Fruit fly (Drosophila melanogaster) Kc167 (cell line): ENCODE data around the gene CG10116.

ENCODE experiments used
- Myc ChIP-seq: fragments of >200 bp; optimal IDR thresholded peaks from 2 replicates; lab custom pipeline; 2017; ENCODE audit warnings: missing external identifiers
- Sin3A ChIP-seq: fragments of >200 bp; optimal IDR thresholded peaks from 2 replicates; lab custom pipeline; 2018; ENCODE audit warnings: missing external identifiers
- h ChIP-seq: fragments of >200 bp; optimal IDR thresholded peaks from 3 replicates; lab custom pipeline; 2018; ENCODE audit warnings: missing external identifiers
- insv ChIP-seq: fragments of >200 bp; optimal IDR thresholded peaks from 3 replicates; lab custom pipeline; 2018; ENCODE audit warnings: missing external identifiers
- psq ChIP-seq: fragments of >200 bp; optimal IDR thresholded peaks from 2 replicates; lab custom pipeline; 2017; ENCODE audit warnings: missing external identifiers
- ttk ChIP-seq: sonication (Bioruptor generic); optimal IDR thresholded peaks from 2 replicates; lab custom pipeline; 2017; ENCODE audit warnings: missing external identifiers

Gene CG10116

dm6 chr3L:13488129-13488876 lies 31.3 kb upstream of the CG10116 start:
- TF ChIP-seq Sin3A (lab: Kevin White, UChicago) (no peak), insv (lab: Kevin White, UChicago) (no peak), psq (no peak), ttk (lab: Kevin White, UChicago) (no peak), h (lab: Kevin White, UChicago) (no peak), Myc (lab: Kevin White, UChicago) (no peak)

dm6 chr3L:13486860-13487404 lies 29.9 kb upstream of the CG10116 start:
- TF ChIP-seq ttk (lab: Kevin White, UChicago) (no peak), insv (lab: Kevin White, UChicago) (no peak), Myc (lab: Kevin White, UChicago) (no peak), Sin3A (lab: Kevin White, UChicago) (no peak)

- TF ChIP-seq Myc (lab: Kevin White, UChicago) (no peak), Sin3A (lab: Kevin White, UChicago) (no peak), h (lab: Kevin White, UChicago) (no peak), psq (no peak), insv (lab: Kevin White, UChicago) (no peak), ttk (lab: Kevin White, UChicago) (no peak)
Observed at dm6 chr3L:13486041-13486859, 29.2 kb upstream of the CG10116 start, which contains the start of the genes Abp1 and Tgi. TSS of gene Abp1 (minus strand) at chr3L:13486280. TSS of gene Tgi (plus strand) at chr3L:13486797.

- TF ChIP-seq psq (no peak), Myc (lab: Kevin White, UChicago) (no peak), Sin3A (lab: Kevin White, UChicago) (no peak), ttk (lab: Kevin White, UChicago) (no peak), h (lab: Kevin White, UChicago) (no peak), insv (lab: Kevin White, UChicago) (no peak)
Observed at dm6 chr3L:13480241-13480627, 23.2 kb upstream of the CG10116 start.

dm6 chr3L:13479609-13480240 lies 22.7 kb upstream of the CG10116 start:
- TF ChIP-seq Sin3A (lab: Kevin White, UChicago) (no peak), h (lab: Kevin White, UChicago) (no peak), psq (no peak), Myc (lab: Kevin White, UChicago) (no peak), ttk (lab: Kevin White, UChicago) (no peak), insv (lab: Kevin White, UChicago) (no peak)

dm6 chr3L:13479204-13479600 lies 22.2 kb upstream of the CG10116 start:
- TF ChIP-seq Sin3A (lab: Kevin White, UChicago) = no peak
- TF ChIP-seq Myc (lab: Kevin White, UChicago) = no peak
- no peak for TF ChIP-seq ttk (lab: Kevin White, UChicago)
- no peak for TF ChIP-seq h (lab: Kevin White, UChicago)
- no peak for TF ChIP-seq psq
- TF ChIP-seq insv (lab: Kevin White, UChicago) = no peak

- TF ChIP-seq Sin3A (lab: Kevin White, UChicago) (no peak), psq (no peak), h (lab: Kevin White, UChicago) (no peak), ttk (lab: Kevin White, UChicago) (no peak), Myc (lab: Kevin White, UChicago) (no peak), insv (lab: Kevin White, UChicago) (no peak)
Observed at dm6 chr3L:13478339-13479203, 21.5 kb upstream of the CG10116 start.

- TF ChIP-seq Sin3A (lab: Kevin White, UChicago) (no peak), insv (lab: Kevin White, UChicago) (no peak), psq (no peak), Myc (lab: Kevin White, UChicago) (no peak), ttk (lab: Kevin White, UChicago) (no peak), h (lab: Kevin White, UChicago) (no peak)
Observed at dm6 chr3L:13477453-13478184, 20.6 kb upstream of the CG10116 start, which contains the start of gene stv. TSS of gene stv (plus strand) at chr3L:13477541.

dm6 chr3L:13476566-13477452 lies 19.8 kb upstream of the CG10116 start:
- TF ChIP-seq Sin3A (lab: Kevin White, UChicago) (no peak), h (lab: Kevin White, UChicago) (no peak), psq (no peak), ttk (lab: Kevin White, UChicago) (no peak), Myc (lab: Kevin White, UChicago) (no peak), insv (lab: Kevin White, UChicago) (no peak)
